Fruit fly (Drosophila melanogaster): Measurements from ENCODE around the gene Regnase-1.

Regnase-1 gene

DNA sequence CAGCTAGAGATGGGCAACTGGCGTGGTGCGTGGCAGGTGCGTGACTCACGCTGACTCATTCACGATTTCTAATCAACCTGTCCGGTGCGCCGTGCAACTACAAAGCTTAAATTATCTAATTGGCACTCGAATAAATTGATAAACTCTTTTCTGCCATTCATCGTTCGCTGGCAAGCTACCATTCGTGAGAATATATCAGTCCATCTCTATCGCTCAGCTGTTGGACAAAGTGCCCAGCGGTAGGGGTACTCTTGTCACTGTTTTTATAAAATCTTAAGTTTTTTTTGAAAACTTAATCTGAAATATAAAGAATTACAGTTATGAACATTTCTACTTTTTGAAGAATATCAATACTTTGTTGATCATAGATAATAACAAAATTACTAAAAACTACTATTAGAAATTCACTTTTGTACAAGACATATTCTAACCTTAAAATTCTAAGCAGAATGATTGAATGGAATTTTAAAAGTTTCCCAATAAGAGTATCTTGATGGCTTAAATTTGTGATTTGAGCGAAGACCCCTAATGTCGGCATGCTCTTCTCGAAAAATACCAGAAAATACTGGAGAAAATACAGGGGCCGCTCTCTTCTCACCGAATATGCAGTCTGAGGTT lies 14.6 kb downstream of the Regnase-1 start, which contains the start of the genes PIG-L and psidin (continued):
- TF ChIP-seq Dip3 (GFP tag; optimal IDR thresholded peaks at IDR 0.05) (peak; percentile 38), Chrac-16 (GFP tag; optimal IDR thresholded peaks at IDR 0.05) (peak; percentile 80), gsb (GFP tag; IDR thresholded peaks at IDR 0.05) (peak; percentile 27; the same call in 1 of the 2 replicates), tgo (GFP tag; IDR thresholded peaks at IDR 0.05) (peak; percentile 79), hkb (optimal IDR thresholded peaks at IDR 0.05) (no peak), hkb (GFP tag; IDR thresholded peaks at IDR 0.05) (peak; percentile 61; the same call in 1 of the 2 replicates), CG7987 (GFP tag; optimal IDR thresholded peaks at IDR 0.05) (no peak), hb (GFP tag; IDR thresholded peaks at IDR 0.05; ENCODE audit: partially characterized antibody) (peak; percentile 91), vvl (GFP tag; IDR thresholded peaks at IDR 0.05) (peak; percentile 76), CG3995 (GFP tag; optimal IDR thresholded peaks at IDR 0.05) (peak; percentile 96), Atf3 (GFP tag; optimal IDR thresholded peaks at IDR 0.05) (peak; percentile 61), ssp (GFP tag; IDR thresholded peaks at IDR 0.05) (peak; percentile 71), schlank (tag; optimal IDR thresholded peaks at IDR 0.05) (peak; percentile 29), jigr1 (GFP tag; IDR thresholded peaks at IDR 0.05) (peak; percentile 73; the same call in 2 of the 3 replicates), CG6683 (GFP tag; optimal IDR thresholded peaks at IDR 0.05) (no peak), CG15011 (GFP tag; optimal IDR thresholded peaks at IDR 0.05) (no peak), HmgD (GFP tag; optimal IDR thresholded peaks at IDR 0.05) (no peak), HHEX (GFP tag; optimal IDR thresholded peaks at IDR 0.05) (peak; percentile 68), Eip74EF (GFP tag; optimal IDR thresholded peaks at IDR 0.05) (no peak), CG8089 (GFP tag; optimal IDR thresholded peaks at IDR 0.05) (peak; percentile 56), CG11093 (GFP tag; IDR thresholded peaks at IDR 0.05) (peak; percentile 47; the same call in 2 of the 3 replicates), CG10366 (GFP tag; IDR thresholded peaks at IDR 0.05) (peak; percentile 87), grn (GFP tag; optimal IDR thresholded peaks at IDR 0.05) (peak; percentile 6), CG2199 (GFP tag; IDR thresholded peaks at IDR 0.05) (0 out of 3 replicates have a peak, but pooled peaks have one; percentile 47), CG13894 (tag; optimal IDR thresholded peaks at IDR 0.05) (no peak), CG10462 (GFP tag; optimal IDR thresholded peaks at IDR 0.05) (peak; percentile 58), ranshi (GFP tag; IDR thresholded peaks at IDR 0.05) (peak; percentile 46; the same call in 1 of the 2 replicates), CG13424 (tag; optimal IDR thresholded peaks at IDR 0.05) (peak; percentile 94), CG18764 (GFP tag; optimal IDR thresholded peaks at IDR 0.05) (peak; percentile 68), CG6791 (GFP tag; IDR thresholded peaks at IDR 0.05; ENCODE audit: partially characterized antibody) (peak; percentile 93), CG17912 (GFP tag; optimal IDR thresholded peaks at IDR 0.05) (no peak), ERR (GFP tag; optimal IDR thresholded peaks at IDR 0.05) (peak; percentile 11), Taf1 (GFP tag; IDR thresholded peaks at IDR 0.05) (peak; percentile 5; the same call in 1 of the 2 replicates), CG12942 (GFP tag; optimal IDR thresholded peaks at IDR 0.05) (peak; percentile 80), peb (GFP tag; IDR thresholded peaks at IDR 0.05) (no peak), pzg (GFP tag; optimal IDR thresholded peaks at IDR 0.05) (peak; percentile 53), tio (GFP tag; optimal IDR thresholded peaks at IDR 0.05) (peak; percentile 89), CG4617 (GFP tag; optimal IDR thresholded peaks at IDR 0.05; ENCODE audit: borderline replicate concordance) (peak; percentile 61), al (GFP tag; IDR thresholded peaks at IDR 0.05) (peak; percentile 56), Tbp (GFP tag; optimal IDR thresholded peaks at IDR 0.05) (no peak), chm (GFP tag; IDR thresholded peaks at IDR 0.05) (peak; percentile 61), ac (GFP tag; optimal IDR thresholded peaks at IDR 0.05) (no peak), CG10565 (GFP tag; optimal IDR thresholded peaks at IDR 0.05) (no peak), twi (tag; optimal IDR thresholded peaks at IDR 0.05) (peak; percentile 82), CG6175 (GFP tag; IDR thresholded peaks at IDR 0.05) (peak; percentile 97), Gug (GFP tag; IDR thresholded peaks at IDR 0.05) (peak; percentile 63; the same call in 2 of the 4 replicates), CG8281 (tag; optimal IDR thresholded peaks at IDR 0.05) (peak; percentile 66), jumu (GFP tag; optimal IDR thresholded peaks at IDR 0.05) (peak; percentile 57), CG10959 (GFP tag; IDR thresholded peaks at IDR 0.05) (peak; percentile 40; the same call in 1 of the 2 replicates), H15 (GFP tag; IDR thresholded peaks at IDR 0.05) (peak; percentile 21; the same call in 1 of the 3 replicates)
